Fruit fly (Drosophila melanogaster): ENCODE data around the gene Taf6.

DNA sequence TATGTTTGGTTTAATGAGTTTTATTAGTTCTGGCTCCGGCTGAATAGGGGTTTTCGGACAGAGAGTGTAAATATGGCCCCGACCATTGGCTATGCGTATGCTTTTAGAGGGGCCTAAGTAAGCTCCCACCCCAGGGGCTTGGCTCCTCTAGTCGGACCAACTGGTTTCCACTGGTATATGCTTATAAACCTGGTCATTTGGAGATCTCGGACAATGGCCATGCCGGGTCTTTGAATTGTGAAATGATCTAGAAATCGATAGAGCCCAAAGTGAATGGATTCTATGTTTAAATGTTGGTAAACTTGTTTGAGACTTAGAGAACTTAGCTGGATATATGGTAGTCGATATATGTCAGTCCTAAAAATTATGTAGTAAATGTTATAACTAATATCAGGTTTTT is 40.2 kb upstream of the Taf6 start:
- TF ChIP-seq gl (tag; optimal IDR thresholded peaks at IDR 0.05) (no peak), D1 (tag; optimal IDR thresholded peaks at IDR 0.05) (no peak), CG12605 (GFP tag; IDR thresholded peaks at IDR 0.05) (no peak), CG8301 (tag; optimal IDR thresholded peaks at IDR 0.05) (no peak)
